Fruit fly (Drosophila melanogaster) Kc167 (cell line): Measurements from ENCODE around the gene RhoGAP19D.

Source experiments
- h ChIP-seq: fragments of >200 bp; optimal IDR thresholded peaks from 3 replicates; lab custom pipeline; 2018; ENCODE audit warnings: missing external identifiers
- psq ChIP-seq: fragments of >200 bp; optimal IDR thresholded peaks from 2 replicates; lab custom pipeline; 2017; ENCODE audit warnings: missing external identifiers

DNA sequence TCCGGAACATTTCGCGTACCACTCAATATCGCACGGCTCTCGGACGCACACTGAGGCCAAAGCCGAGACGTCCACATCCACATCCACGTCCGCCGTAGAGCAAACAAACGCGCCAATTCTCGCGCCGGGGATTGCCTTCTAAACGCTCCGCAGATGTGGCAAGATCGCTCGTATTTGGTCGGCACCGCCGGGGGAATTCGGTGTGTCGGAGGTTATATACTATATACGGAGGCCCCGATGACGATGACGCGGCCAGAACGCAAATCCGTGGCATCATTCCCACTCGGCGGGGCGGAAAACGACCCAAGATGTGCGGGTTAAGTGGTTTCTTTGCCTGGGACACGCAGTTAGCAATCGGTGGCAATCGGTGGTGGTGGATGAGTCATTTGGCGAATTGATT, 7.7 kb upstream of the RhoGAP19D start:
- no peak for TF ChIP-seq psq (lab: Kevin White, UChicago)
- TF ChIP-seq h (lab: Kevin White, UChicago), result no peak
